Worm (Caenorhabditis elegans) whole organism, young adult: ENCODE data around the gene srsx-40.

Source experiments
- F49E8.2 ChIP-seq: sonication (generic microtip); optimal IDR thresholded peaks from 3 replicates; lab custom pipeline; 2017; ENCODE audit warnings: missing genetic modification characterization, mild to moderate bottlenecking, missing compliant biosample characterization, antibody characterized with exemption, moderate library complexity; ENCODE audit not compliant: insufficient read depth
- ceh-27 ChIP-seq: fragments of 200-800 bp; sonication (Bioruptor generic); optimal IDR thresholded peaks from 2 replicates; lab custom pipeline; 2018; ENCODE audit warnings: mild to moderate bottlenecking, missing genetic modification characterization, moderate library complexity, missing compliant biosample characterization
- let-526 ChIP-seq: fragments of 200-800 bp; sonication (Bioruptor generic); IDR thresholded peaks from 2 replicates; pipeline ENCODE4 v1.3.6; 2022; ENCODE audit warnings: missing genetic modification reagents, missing genetic modification characterization, missing compliant biosample characterization

- TF ChIP-seq F49E8.2 (tag; lab: Kevin White, UChicago) (no peak), let-526 (GFP tag; lab: Robert Waterston, UW) (no peak), ceh-27 (GFP tag; lab: Kevin White, UChicago) (no peak)
These were observed 9.6 kb upstream of the srsx-40 start, which contains the start of gene ZK105.13 for ce11 chrV:7713072-7713471.
